Fruit fly (Drosophila melanogaster): ENCODE results near the gene CG14841.

CG14841 gene

DNA sequence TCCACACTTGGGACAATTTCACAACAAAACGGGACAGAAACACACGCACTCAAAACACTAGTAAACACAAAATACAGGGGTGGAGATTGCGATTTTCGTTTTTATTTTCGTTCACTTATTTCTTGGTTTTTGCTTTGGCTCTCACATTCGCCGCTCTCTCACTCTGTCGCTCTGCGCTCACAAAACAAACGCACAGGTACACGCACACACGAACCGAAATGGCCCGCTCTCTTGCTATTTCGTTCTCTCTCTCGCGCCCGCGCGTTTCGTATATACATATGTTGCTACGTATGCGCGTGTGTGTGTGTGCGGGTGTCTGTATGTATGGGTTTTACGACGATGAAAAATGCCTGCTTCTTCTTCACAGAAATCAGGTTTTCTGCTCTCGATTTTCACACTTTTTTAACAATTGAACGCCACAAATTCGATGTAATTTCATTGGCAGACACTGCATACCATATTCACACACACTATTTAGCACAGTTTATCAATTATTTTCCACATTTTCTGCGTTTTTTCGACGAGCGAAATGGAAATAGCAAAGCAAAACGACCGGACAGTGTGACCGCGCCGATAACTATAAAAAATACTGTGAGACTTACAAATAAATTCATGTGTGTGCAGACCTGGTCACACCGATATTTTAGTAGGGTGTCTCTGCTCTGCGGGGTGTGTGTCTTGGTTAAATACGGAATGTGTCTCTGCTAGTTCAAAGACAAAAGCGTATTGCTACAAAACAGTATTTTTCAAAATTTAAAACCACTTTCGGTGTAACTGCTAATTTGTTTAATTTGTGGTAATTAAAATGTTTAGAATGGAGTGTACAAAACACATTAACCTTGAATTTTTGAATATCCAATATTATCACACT is 24.3 kb upstream of the CG14841 start, which contains the start of gene trx (continued):
- TF ChIP-seq nmo (GFP tag; optimal IDR thresholded peaks at IDR 0.05), result peak; percentile 52
- TF ChIP-seq CG18011 (GFP tag; optimal IDR thresholded peaks at IDR 0.05), result peak; percentile 98
- TF ChIP-seq CoRest (tag; optimal IDR thresholded peaks at IDR 0.05), result peak; percentile 62
- peak; percentile 64 for TF ChIP-seq gcm (GFP tag; optimal IDR thresholded peaks at IDR 0.05)
- TF ChIP-seq Hmr (GFP tag; optimal IDR thresholded peaks at IDR 0.05), result peak; percentile 65
- no peak for TF ChIP-seq CG6254 (GFP tag; optimal IDR thresholded peaks at IDR 0.05)
- peak; percentile 99 for TF ChIP-seq gfzf (GFP tag; optimal IDR thresholded peaks at IDR 0.05)
- TF ChIP-seq CG2712 (tag; optimal IDR thresholded peaks at IDR 0.05), result peak; percentile 59
- peak; percentile 3 for TF ChIP-seq CG12299 (tag; optimal IDR thresholded peaks at IDR 0.05)
- peak in 1 of 2 experiments; percentile 32 for TF ChIP-seq chif (GFP tag; optimal IDR thresholded peaks at IDR 0.05)
- TF ChIP-seq Dfd (GFP tag; optimal IDR thresholded peaks at IDR 0.05), result no peak
- TF ChIP-seq Atf6 (GFP tag; IDR thresholded peaks at IDR 0.05), result no peak
- TF ChIP-seq CG11504 (tag; optimal IDR thresholded peaks at IDR 0.05), result peak; percentile 66
- TF ChIP-seq Sin3A (optimal IDR thresholded peaks at IDR 0.05), result peak; percentile 80
- TF ChIP-seq Xbp1 (GFP tag; optimal IDR thresholded peaks at IDR 0.05), result no peak
- peak; percentile 96 for TF ChIP-seq MESR4 (GFP tag; optimal IDR thresholded peaks at IDR 0.05)
- no peak for TF ChIP-seq CG10274 (GFP tag; optimal IDR thresholded peaks at IDR 0.05)
- peak; percentile 71 for TF ChIP-seq trem (tag; optimal IDR thresholded peaks at IDR 0.05)
- peak in 1 of 2 experiments; percentile 33 for TF ChIP-seq tll (GFP tag; optimal IDR thresholded peaks at IDR 0.05)
- peak; percentile 90 for TF ChIP-seq nerfin-1 (tag; optimal IDR thresholded peaks at IDR 0.05)
- TF ChIP-seq Dek (tag; optimal IDR thresholded peaks at IDR 0.05), result peak; percentile 25
- TF ChIP-seq Fer1 (GFP tag; optimal IDR thresholded peaks at IDR 0.05), result peak; percentile 10
- no peak for TF ChIP-seq CrebB (tag; optimal IDR thresholded peaks at IDR 0.05)
- TF ChIP-seq CG10431 (GFP tag; optimal IDR thresholded peaks at IDR 0.05), result peak; percentile 32
- TF ChIP-seq HmgD (GFP tag; optimal IDR thresholded peaks at IDR 0.05), result peak; percentile 69
- no peak for TF ChIP-seq scrt (GFP tag; optimal IDR thresholded peaks at IDR 0.05)
- TF ChIP-seq Ets97D (GFP tag; optimal IDR thresholded peaks at IDR 0.05), result peak; percentile 81
- peak; percentile 90 for TF ChIP-seq abd-A (tag; optimal IDR thresholded peaks at IDR 0.05)
- peak; percentile 5 for TF ChIP-seq CG15696 (tag; optimal IDR thresholded peaks at IDR 0.05)
- peak; percentile 38 for TF ChIP-seq hkb (optimal IDR thresholded peaks at IDR 0.05)
- TF ChIP-seq hkb (GFP tag; IDR thresholded peaks at IDR 0.05), result no peak
- TF ChIP-seq CG1602 (GFP tag; optimal IDR thresholded peaks at IDR 0.05), result no peak
- TF ChIP-seq CTCF (GFP tag; optimal IDR thresholded peaks at IDR 0.05), result peak; percentile 71
- TF ChIP-seq CG12659 (GFP tag; optimal IDR thresholded peaks at IDR 0.05), result peak; percentile 73
- peak; percentile 78 for TF ChIP-seq lbe (GFP tag; optimal IDR thresholded peaks at IDR 0.05)
- TF ChIP-seq CG2202 (tag; optimal IDR thresholded peaks at IDR 0.05), result peak; percentile 23
- TF ChIP-seq kah (GFP tag; optimal IDR thresholded peaks at IDR 0.05), result peak; percentile 11
- TF ChIP-seq CG6813 (GFP tag; optimal IDR thresholded peaks at IDR 0.05), result peak; percentile 18
- peak; percentile 96 for TF ChIP-seq Lhr (GFP tag; optimal IDR thresholded peaks at IDR 0.05)
- TF ChIP-seq gro (GFP tag; optimal IDR thresholded peaks at IDR 0.05), result peak; percentile 65
- peak; percentile 68 for TF ChIP-seq Sry-δ (GFP tag; optimal IDR thresholded peaks at IDR 0.05)

Measured in whole organism, embryonic.